Fruit fly (Drosophila melanogaster): ENCODE measurements around the gene Cpr78Cb.
A peak's percentile ranks its signal among the peaks of the same experiment; 100 is the strongest.

Cpr78Cb gene

dm6 chr3L:21270480-21270879 is 23.8 kb upstream of the Cpr78Cb start, which contains the start of gene CG9389:
Gene CG9389 (minus strand): TSS chr3L:21270580.
- TF ChIP-seq usp (GFP tag; optimal IDR thresholded peaks at IDR 0.05) (no peak), Hr83 (GFP tag; optimal IDR thresholded peaks at IDR 0.05; ENCODE audit: poor library complexity, severe bottlenecking) (no peak), sv (GFP tag; optimal IDR thresholded peaks at IDR 0.05) (no peak), Abd-B (GFP tag; optimal IDR thresholded peaks at IDR 0.05) (no peak), GATAd (GFP tag; optimal IDR thresholded peaks at IDR 0.05) (no peak), Mio (GFP tag; optimal IDR thresholded peaks at IDR 0.05) (no peak), HLH106 (tag; optimal IDR thresholded peaks at IDR 0.05) (no peak), h (GFP tag; optimal IDR thresholded peaks at IDR 0.05) (no peak), lola (GFP tag; optimal IDR thresholded peaks at IDR 0.05) (no peak), fru (GFP tag; optimal IDR thresholded peaks at IDR 0.05) (no peak), OdsH (GFP tag; optimal IDR thresholded peaks at IDR 0.05) (no peak), Vsx2 (GFP tag; optimal IDR thresholded peaks at IDR 0.05; ENCODE audit: partially characterized antibody) (no peak), dmrt93B (GFP tag; optimal IDR thresholded peaks at IDR 0.05) (no peak), CG32264 (GFP tag; optimal IDR thresholded peaks at IDR 0.05) (no peak), woc (GFP tag; optimal IDR thresholded peaks at IDR 0.05) (no peak), psq (GFP tag; optimal IDR thresholded peaks at IDR 0.05) (no peak)

dm6 chr3L:21273504-21273903 is 20.8 kb upstream of the Cpr78Cb start:
- no peak for TF ChIP-seq dmrt93B (GFP tag; optimal IDR thresholded peaks at IDR 0.05)
- TF ChIP-seq br (GFP tag; optimal IDR thresholded peaks at IDR 0.05): no peak
- no peak for TF ChIP-seq h (GFP tag; optimal IDR thresholded peaks at IDR 0.05)
- no peak for TF ChIP-seq OdsH (GFP tag; optimal IDR thresholded peaks at IDR 0.05)
- no peak for TF ChIP-seq N (GFP tag; optimal IDR thresholded peaks at IDR 0.05)
- TF ChIP-seq Rel (GFP tag; optimal IDR thresholded peaks at IDR 0.05): no peak
- TF ChIP-seq Rel (tag; optimal IDR thresholded peaks at IDR 0.05): no peak
- TF ChIP-seq Jra (GFP tag; optimal IDR thresholded peaks at IDR 0.05): no peak
- TF ChIP-seq tai (GFP tag; optimal IDR thresholded peaks at IDR 0.05): no peak

dm6 chr3L:21275921-21276295 is 18.4 kb upstream of the Cpr78Cb start:
- no peak for TF ChIP-seq CG9705 (GFP tag; optimal IDR thresholded peaks at IDR 0.05)
- peak; percentile 53 for TF ChIP-seq h (GFP tag; optimal IDR thresholded peaks at IDR 0.05)
- TF ChIP-seq N (GFP tag; optimal IDR thresholded peaks at IDR 0.05): no peak
- TF ChIP-seq GATAd (GFP tag; optimal IDR thresholded peaks at IDR 0.05): no peak
- TF ChIP-seq HLH106 (tag; optimal IDR thresholded peaks at IDR 0.05): no peak
- TF ChIP-seq woc (GFP tag; optimal IDR thresholded peaks at IDR 0.05): no peak
- no peak for TF ChIP-seq dl (GFP tag; optimal IDR thresholded peaks at IDR 0.05; ENCODE audit: insufficient read depth in 1 of 2, partially characterized antibody in 2 of 2)

dm6 chr3L:21276296-21277257 is 17.7 kb upstream of the Cpr78Cb start:
- TF ChIP-seq CrebA (GFP tag; optimal IDR thresholded peaks at IDR 0.05; ENCODE audit: borderline replicate concordance) (no peak), CG32264 (GFP tag; optimal IDR thresholded peaks at IDR 0.05) (no peak), Dfd (GFP tag; optimal IDR thresholded peaks at IDR 0.05) (no peak), sage (GFP tag; optimal IDR thresholded peaks at IDR 0.05) (no peak), Hr83 (GFP tag; optimal IDR thresholded peaks at IDR 0.05; ENCODE audit: poor library complexity, severe bottlenecking) (no peak), ey (GFP tag; optimal IDR thresholded peaks at IDR 0.05) (peak; percentile 50), Myc (optimal IDR thresholded peaks at IDR 0.05) (peak; percentile 15), CG9705 (GFP tag; optimal IDR thresholded peaks at IDR 0.05) (no peak), brk (GFP tag; optimal IDR thresholded peaks at IDR 0.05) (no peak), fru (GFP tag; optimal IDR thresholded peaks at IDR 0.05) (peak; percentile 60), N (GFP tag; optimal IDR thresholded peaks at IDR 0.05) (no peak), br (GFP tag; optimal IDR thresholded peaks at IDR 0.05) (peak; percentile 33), woc (GFP tag; optimal IDR thresholded peaks at IDR 0.05) (peak; percentile 57), Abd-B (GFP tag; optimal IDR thresholded peaks at IDR 0.05) (no peak), Hnf4 (GFP tag; optimal IDR thresholded peaks at IDR 0.05) (peak; percentile 39), Hr78 (GFP tag; optimal IDR thresholded peaks at IDR 0.05) (no peak), jim (GFP tag; optimal IDR thresholded peaks at IDR 0.05) (no peak), HLH106 (tag; optimal IDR thresholded peaks at IDR 0.05) (peak; percentile 40), sv (GFP tag; optimal IDR thresholded peaks at IDR 0.05) (peak; percentile 67), Mio (GFP tag; optimal IDR thresholded peaks at IDR 0.05) (no peak), Rel (GFP tag; optimal IDR thresholded peaks at IDR 0.05) (no peak), Rel (tag; optimal IDR thresholded peaks at IDR 0.05) (no peak), psq (GFP tag; optimal IDR thresholded peaks at IDR 0.05) (peak; percentile 30), usp (GFP tag; optimal IDR thresholded peaks at IDR 0.05) (no peak), lola (GFP tag; optimal IDR thresholded peaks at IDR 0.05) (no peak), Vsx2 (GFP tag; optimal IDR thresholded peaks at IDR 0.05; ENCODE audit: partially characterized antibody) (no peak), OdsH (GFP tag; optimal IDR thresholded peaks at IDR 0.05) (peak; percentile 57), GATAd (GFP tag; optimal IDR thresholded peaks at IDR 0.05) (no peak), Dif (GFP tag; optimal IDR thresholded peaks at IDR 0.05; ENCODE audit: partially characterized antibody) (peak; percentile 32), dl (GFP tag; optimal IDR thresholded peaks at IDR 0.05; ENCODE audit: insufficient read depth in 1 of 2, partially characterized antibody in 2 of 2) (no peak), Jra (GFP tag; optimal IDR thresholded peaks at IDR 0.05) (peak; percentile 37), foxo (GFP tag; optimal IDR thresholded peaks at IDR 0.05) (peak in 1 of 2 experiments; percentile 65), rgr (GFP tag; optimal IDR thresholded peaks at IDR 0.05) (peak; percentile 51), pan (optimal IDR thresholded peaks at IDR 0.05) (no peak), tai (GFP tag; optimal IDR thresholded peaks at IDR 0.05) (no peak), Sp1 (GFP tag; optimal IDR thresholded peaks at IDR 0.05) (peak; percentile 48), dmrt93B (GFP tag; optimal IDR thresholded peaks at IDR 0.05) (peak; percentile 24)

Measured in whole organism, wandering third instar larva.